Worm (Caenorhabditis elegans) whole organism, midembryonic: ENCODE results near the gene Y45F10B.3.

Source experiments
- T22C8.4 ChIP-seq: fragments of 200-800 bp; sonication (Bioruptor generic); IDR thresholded peaks from 2 replicates; pipeline ENCODE4 v1.3.6; 2022; ENCODE audit warnings: missing genetic modification characterization, missing compliant biosample characterization
- cog-1 ChIP-seq: sonication (generic microtip); optimal IDR thresholded peaks from 2 replicates; lab custom pipeline; 2016; ENCODE audit warnings: missing genetic modification characterization, missing compliant biosample characterization
- flt-1 ChIP-seq: fragments of 200-800 bp; sonication (Bioruptor generic); IDR thresholded peaks from 2 replicates; pipeline ENCODE4 v1.3.6; 2022; ENCODE audit warnings: missing genetic modification characterization, missing compliant biosample characterization
- klf-2 ChIP-seq: fragments of 200-800 bp; sonication (Bioruptor generic); conservative IDR thresholded peaks from 2 replicates; pipeline ENCODE4 v1.3.6; 2022; ENCODE audit warnings: missing genetic modification reagents, missing genetic modification characterization, missing compliant biosample characterization
- med-1 ChIP-seq: sonication (generic microtip); optimal IDR thresholded peaks from 2 replicates; lab custom pipeline; 2017; ENCODE audit warnings: missing genetic modification characterization, mild to moderate bottlenecking, missing compliant biosample characterization, antibody characterized with exemption, missing genetic modification reagents; ENCODE audit not compliant: insufficient read depth
- ref-1 ChIP-seq: fragments of 200-800 bp; sonication (Bioruptor generic); conservative IDR thresholded peaks from 2 replicates; pipeline ENCODE4 v1.3.6; 2022; ENCODE audit warnings: missing genetic modification reagents, missing genetic modification characterization, missing compliant biosample characterization
- tab-1 ChIP-seq: fragments of 200-800 bp; sonication (Bioruptor generic); IDR thresholded peaks from 2 replicates; pipeline ENCODE4 v1.3.6; 2022; ENCODE audit warnings: missing genetic modification characterization, missing compliant biosample characterization
- ztf-23 ChIP-seq: fragments of 200-800 bp; sonication (Bioruptor generic); IDR thresholded peaks from 2 replicates; pipeline ENCODE4 v1.3.6; 2022; ENCODE audit warnings: missing genetic modification reagents, missing genetic modification characterization, missing compliant biosample characterization
- ztf-29 ChIP-seq: fragments of 200-800 bp; sonication (Bioruptor generic); IDR thresholded peaks from 2 replicates; pipeline ENCODE4 v1.3.6; 2022; ENCODE audit warnings: missing genetic modification reagents, missing genetic modification characterization, missing compliant biosample characterization

Gene Y45F10B.3

ce11 chrIV:13593351-13593750 lies at the start of gene Y45F10B.3:
Y45F10B.3 (plus strand) TSS chrIV:13593651.
- no peak for TF ChIP-seq klf-2 (GFP tag; lab: Robert Waterston, UW)
- TF ChIP-seq ref-1 (GFP tag; lab: Robert Waterston, UW): no peak
- no peak for TF ChIP-seq flt-1
- no peak for TF ChIP-seq ztf-23 (GFP tag; lab: Robert Waterston, UW)
- no peak for TF ChIP-seq med-1
- TF ChIP-seq tab-1 (GFP tag; lab: Robert Waterston, UW): no peak
- no peak for TF ChIP-seq cog-1 (tag; lab: Kevin White, UChicago)
- TF ChIP-seq T22C8.4 (GFP tag; lab: Robert Waterston, UW): no peak
- no peak for TF ChIP-seq ztf-29

ce11 chrIV:13548188-13548587 lies 45.3 kb upstream of the Y45F10B.3 start, which contains the start of gene F52G2.3:
F52G2.3 (minus strand) TSS chrIV:13548230.
- TF ChIP-seq med-1 (no peak), ztf-29 (no peak), cog-1 (tag; lab: Kevin White, UChicago) (no peak), tab-1 (GFP tag; lab: Robert Waterston, UW) (no peak), T22C8.4 (GFP tag; lab: Robert Waterston, UW) (no peak), ref-1 (GFP tag; lab: Robert Waterston, UW) (no peak), ztf-23 (GFP tag; lab: Robert Waterston, UW) (no peak), klf-2 (GFP tag; lab: Robert Waterston, UW) (no peak), flt-1 (no peak)

- TF ChIP-seq klf-2 (GFP tag; lab: Robert Waterston, UW) (no peak), ztf-29 (no peak), flt-1 (no peak), ref-1 (GFP tag; lab: Robert Waterston, UW) (no peak), tab-1 (GFP tag; lab: Robert Waterston, UW) (no peak), T22C8.4 (GFP tag; lab: Robert Waterston, UW) (no peak), ztf-23 (GFP tag; lab: Robert Waterston, UW) (no peak), cog-1 (tag; lab: Kevin White, UChicago) (no peak), med-1 (no peak)
Observed at ce11 chrIV:13549350-13549749, 44.1 kb upstream of the Y45F10B.3 start.

ce11 chrIV:13554350-13554749 lies 39.1 kb upstream of the Y45F10B.3 start:
- TF ChIP-seq cog-1 (tag; lab: Kevin White, UChicago) (no peak), med-1 (no peak), ztf-23 (GFP tag; lab: Robert Waterston, UW) (no peak), T22C8.4 (GFP tag; lab: Robert Waterston, UW) (no peak), tab-1 (GFP tag; lab: Robert Waterston, UW) (no peak), flt-1 (no peak), ref-1 (GFP tag; lab: Robert Waterston, UW) (no peak), ztf-29 (no peak), klf-2 (GFP tag; lab: Robert Waterston, UW) (no peak)

- no peak for TF ChIP-seq cog-1 (tag; lab: Kevin White, UChicago)
Observed at ce11 chrIV:13555508-13555907, 37.9 kb upstream of the Y45F10B.3 start.

ce11 chrIV:13557393-13557792 lies 36.1 kb upstream of the Y45F10B.3 start:
- TF ChIP-seq med-1: no peak
- no peak for TF ChIP-seq flt-1
- no peak for TF ChIP-seq klf-2 (GFP tag; lab: Robert Waterston, UW)
- no peak for TF ChIP-seq cog-1 (tag; lab: Kevin White, UChicago)
- TF ChIP-seq ref-1 (GFP tag; lab: Robert Waterston, UW): no peak
- no peak for TF ChIP-seq T22C8.4 (GFP tag; lab: Robert Waterston, UW)
- TF ChIP-seq ztf-29: no peak
- no peak for TF ChIP-seq tab-1 (GFP tag; lab: Robert Waterston, UW)
- no peak for TF ChIP-seq ztf-23 (GFP tag; lab: Robert Waterston, UW)

- TF ChIP-seq T22C8.4 (GFP tag; lab: Robert Waterston, UW): no peak
- TF ChIP-seq ztf-29: no peak
- no peak for TF ChIP-seq cog-1 (tag; lab: Kevin White, UChicago)
- TF ChIP-seq klf-2 (GFP tag; lab: Robert Waterston, UW): no peak
- no peak for TF ChIP-seq med-1
- TF ChIP-seq flt-1: no peak
Observed at ce11 chrIV:13559020-13559419, 34.4 kb upstream of the Y45F10B.3 start.

ce11 chrIV:13561629-13562028 lies 31.8 kb upstream of the Y45F10B.3 start, which contains the start of the genes Y45F10B.13 and qui-1:
Y45F10B.13 (minus strand) TSS chrIV:13561729.
qui-1 (plus strand) TSS chrIV:13561861.
- no peak for TF ChIP-seq klf-2 (GFP tag; lab: Robert Waterston, UW)
- TF ChIP-seq ref-1 (GFP tag; lab: Robert Waterston, UW): no peak
- no peak for TF ChIP-seq ztf-23 (GFP tag; lab: Robert Waterston, UW)
- TF ChIP-seq T22C8.4 (GFP tag; lab: Robert Waterston, UW): no peak
- no peak for TF ChIP-seq med-1
- no peak for TF ChIP-seq flt-1
- no peak for TF ChIP-seq tab-1 (GFP tag; lab: Robert Waterston, UW)
- TF ChIP-seq ztf-29: no peak
- no peak for TF ChIP-seq cog-1 (tag; lab: Kevin White, UChicago)

ce11 chrIV:13564284-13564683 lies 29.2 kb upstream of the Y45F10B.3 start:
- TF ChIP-seq ztf-23 (GFP tag; lab: Robert Waterston, UW) (no peak), cog-1 (tag; lab: Kevin White, UChicago) (no peak), ref-1 (GFP tag; lab: Robert Waterston, UW) (no peak), med-1 (no peak), tab-1 (GFP tag; lab: Robert Waterston, UW) (no peak), flt-1 (no peak), ztf-29 (no peak), T22C8.4 (GFP tag; lab: Robert Waterston, UW) (no peak), klf-2 (GFP tag; lab: Robert Waterston, UW) (no peak)

ce11 chrIV:13574733-13575132 lies 18.7 kb upstream of the Y45F10B.3 start, which contains the start of gene srd-10:
srd-10 (plus strand) TSS chrIV:13575033.
- TF ChIP-seq T22C8.4 (GFP tag; lab: Robert Waterston, UW) (no peak), flt-1 (no peak), ref-1 (GFP tag; lab: Robert Waterston, UW) (no peak)
